Worm (Caenorhabditis elegans): ENCODE measurements around the gene str-175.

DNA sequence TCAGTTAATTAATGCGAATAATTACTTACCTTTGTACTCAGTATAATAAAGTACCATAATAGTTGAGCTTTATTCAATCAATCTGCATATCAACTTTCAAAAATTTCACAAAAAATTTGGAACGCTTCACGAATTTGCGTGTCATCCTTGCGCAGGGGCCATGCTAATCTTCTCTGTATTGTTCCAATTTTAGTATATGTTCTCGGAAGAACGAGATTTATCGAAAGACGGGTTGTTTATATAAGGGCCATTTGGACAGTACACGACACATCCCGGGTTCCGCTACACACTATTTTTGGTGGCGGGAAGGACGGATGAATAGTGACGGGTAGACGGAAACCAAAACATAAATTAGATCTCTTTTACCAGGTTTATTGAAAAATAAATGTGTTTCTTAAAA is 5.9 kb downstream of the str-175 start:
- TF ChIP-seq pag-3 (tag; optimal IDR thresholded peaks at IDR 0.05; ENCODE audit: borderline replicate concordance) = no peak
- TF ChIP-seq pha-4 (tag; optimal IDR thresholded peaks at IDR 0.05) = no peak
- no peak for TF ChIP-seq nhr-11 (tag; optimal IDR thresholded peaks at IDR 0.05)
- no peak for TF ChIP-seq ceh-18 (tag; optimal IDR thresholded peaks at IDR 0.05)

Measured in whole organism, late embryonic.